Fruit fly (Drosophila melanogaster) whole organism, embryonic: ENCODE data around the gene CG5376.

ENCODE experiments used
- Ada2b ChIP-seq: fragments of 200-800 bp; sonication (Bioruptor generic); IDR thresholded peaks from 2 replicates; pipeline ENCODE4 v1.3.6; 2022; ENCODE audit warnings: missing biosample characterization, missing genetic modification characterization
- Bteb2 ChIP-seq: fragments of 200-800 bp; sonication (Bioruptor generic); optimal IDR thresholded peaks from 2 replicates; lab custom pipeline; 2016; ENCODE audit warnings: missing biosample characterization, missing genetic modification characterization
- CG10366 ChIP-seq: fragments of 200-800 bp; sonication (Bioruptor generic); IDR thresholded peaks from 2 replicates; pipeline ENCODE4 v1.3.6; 2022; ENCODE audit warnings: missing biosample characterization, missing genetic modification characterization
- CG10979 ChIP-seq: fragments of 200-800 bp; sonication (Bioruptor generic); optimal IDR thresholded peaks from 2 replicates; lab custom pipeline; 2018; ENCODE audit warnings: missing biosample characterization, mild to moderate bottlenecking, missing genetic modification characterization, moderate library complexity
- CG11504 ChIP-seq: fragments of 200-800 bp; sonication (Bioruptor generic); optimal IDR thresholded peaks from 3 replicates; lab custom pipeline; 2019; ENCODE audit warnings: missing biosample characterization, mild to moderate bottlenecking, missing genetic modification characterization, moderate library complexity
- CG12659 ChIP-seq: fragments of 200-800 bp; sonication (Bioruptor generic); optimal IDR thresholded peaks from 3 replicates; lab custom pipeline; 2017; ENCODE audit warnings: mild to moderate bottlenecking, missing biosample characterization, missing genetic modification reagents, missing genetic modification characterization
- CG13624 ChIP-seq: fragments of 200-800 bp; sonication (Bioruptor generic); optimal IDR thresholded peaks from 2 replicates; lab custom pipeline; 2016; ENCODE audit warnings: missing biosample characterization, missing genetic modification characterization
- CG14014 ChIP-seq: fragments of 200-800 bp; sonication (Bioruptor generic); IDR thresholded peaks from 2 replicates; pipeline ENCODE4 v1.3.6; 2022; ENCODE audit warnings: missing biosample characterization, missing genetic modification characterization
- CG14667 ChIP-seq: fragments of 200-800 bp; sonication (Bioruptor generic); IDR thresholded peaks from 2 replicates; pipeline ENCODE4 v1.3.6; 2022; ENCODE audit warnings: missing biosample characterization, missing genetic modification characterization
- CG15269 ChIP-seq: fragments of 200-800 bp; sonication (Bioruptor generic); optimal IDR thresholded peaks from 2 replicates; lab custom pipeline; 2018; ENCODE audit warnings: missing biosample characterization, mild to moderate bottlenecking, missing genetic modification characterization, moderate library complexity
- CG1603 ChIP-seq: fragments of 200-800 bp; sonication (Bioruptor generic); optimal IDR thresholded peaks from 2 replicates; lab custom pipeline; 2019; ENCODE audit warnings: missing biosample characterization, mild to moderate bottlenecking, missing genetic modification characterization, moderate library complexity
- CG17568 ChIP-seq: fragments of 200-800 bp; sonication (Bioruptor generic); optimal IDR thresholded peaks from 2 replicates; lab custom pipeline; 2018; ENCODE audit warnings: missing biosample characterization, mild to moderate bottlenecking, missing genetic modification characterization, moderate library complexity
- CG18262 ChIP-seq: fragments of 200-800 bp; optimal IDR thresholded peaks from 3 replicates; lab custom pipeline; 2019; ENCODE audit warnings: missing biosample characterization, mild to moderate bottlenecking, missing genetic modification characterization, moderate library complexity
- CG31365 ChIP-seq: fragments of 200-800 bp; sonication (Bioruptor generic); optimal IDR thresholded peaks from 2 replicates; lab custom pipeline; 2018; ENCODE audit warnings: missing biosample characterization, mild to moderate bottlenecking, missing genetic modification characterization
- CG3838 ChIP-seq: fragments of 200-800 bp; sonication (Bioruptor generic); optimal IDR thresholded peaks from 3 replicates; lab custom pipeline; 2016; ENCODE audit warnings: missing biosample characterization, missing genetic modification characterization
- CG4360 ChIP-seq: fragments of 200-800 bp; sonication (Bioruptor generic); IDR thresholded peaks from 2 replicates; pipeline ENCODE4 v1.3.6; 2022; ENCODE audit warnings: missing biosample characterization, missing genetic modification characterization
- CG7556 ChIP-seq: fragments of 200-800 bp; sonication (Bioruptor generic); optimal IDR thresholded peaks from 2 replicates; lab custom pipeline; 2017; ENCODE audit warnings: missing biosample characterization, mild to moderate bottlenecking, missing genetic modification characterization
- CG7928 ChIP-seq: fragments of 200-800 bp; sonication (Bioruptor generic); optimal IDR thresholded peaks from 2 replicates; lab custom pipeline; 2017; ENCODE audit warnings: missing biosample characterization, mild to moderate bottlenecking, missing genetic modification characterization
- Camta ChIP-seq: fragments of 200-800 bp; sonication (Bioruptor generic); optimal IDR thresholded peaks from 2 replicates; lab custom pipeline; 2016; ENCODE audit warnings: missing biosample characterization, missing genetic modification characterization
- Dref ChIP-seq: fragments of 200-800 bp; sonication (Bioruptor generic); IDR thresholded peaks from 2 replicates; pipeline ENCODE4 v1.3.6; 2022; ENCODE audit warnings: missing biosample characterization, missing genetic modification characterization
- Eip74EF ChIP-seq, 2 experiments: fragments of 200-800 bp in 1 of 2; fragments of >200 bp in 1 of 2; sonication (Bioruptor generic) in 1 of 2; optimal IDR thresholded peaks; 2 replicates each; lab custom pipeline; 2017 to 2019; ENCODE audit warnings: missing biosample characterization in 2 of 2, missing genetic modification characterization in 2 of 2, mild to moderate bottlenecking in 1 of 2, moderate library complexity in 1 of 2
- Hr3 ChIP-seq: fragments of 200-800 bp; sonication (Bioruptor generic); optimal IDR thresholded peaks from 3 replicates; lab custom pipeline; 2016; ENCODE audit warnings: missing biosample characterization, missing genetic modification characterization
- Hr51 ChIP-seq, 2 experiments: fragments of 200-800 bp; sonication (Bioruptor generic); optimal IDR thresholded peaks; 2 replicates in 1 of 2; 3 replicates in 1 of 2; lab custom pipeline; 2016 to 2018; ENCODE audit warnings: missing biosample characterization in 2 of 2, missing genetic modification characterization in 2 of 2, mild to moderate bottlenecking in 1 of 2, moderate library complexity in 1 of 2
- Lhr ChIP-seq: fragments of 200-800 bp; sonication (Bioruptor generic); optimal IDR thresholded peaks from 3 replicates; lab custom pipeline; 2017; ENCODE audit warnings: mild to moderate bottlenecking, missing biosample characterization, missing genetic modification reagents, missing genetic modification characterization
- Med ChIP-seq: fragments of 200-800 bp; sonication (Bioruptor generic); peaks from one replicate; lab custom pipeline; 2016; ENCODE audit warnings: missing biosample characterization, missing genetic modification characterization, mild to moderate bottlenecking, inconsistent platforms, moderate library complexity
- Oaz ChIP-seq: fragments of 200-800 bp; sonication (Bioruptor generic); IDR thresholded peaks from 2 replicates; pipeline ENCODE4 v1.3.6; 2022; ENCODE audit warnings: missing biosample characterization, missing genetic modification characterization
- Rfx ChIP-seq: fragments of 200-800 bp; sonication (Bioruptor generic); IDR thresholded peaks from 2 replicates; pipeline ENCODE4 v1.3.6; 2022; ENCODE audit warnings: missing biosample characterization, missing genetic modification characterization
- Sox102F ChIP-seq: fragments of 200-800 bp; sonication (Bioruptor generic); optimal IDR thresholded peaks from 2 replicates; lab custom pipeline; 2018; ENCODE audit warnings: missing biosample characterization, mild to moderate bottlenecking, missing genetic modification characterization, moderate library complexity
- TFAM ChIP-seq: fragments of 200-800 bp; sonication (Bioruptor generic); optimal IDR thresholded peaks from 2 replicates; lab custom pipeline; 2017; ENCODE audit warnings: missing biosample characterization, missing genetic modification characterization, inconsistent platforms
- ac ChIP-seq: fragments of 200-800 bp; sonication (Bioruptor generic); optimal IDR thresholded peaks from 3 replicates; lab custom pipeline; 2017; ENCODE audit warnings: missing biosample characterization, mild to moderate bottlenecking, missing genetic modification characterization
- al ChIP-seq: fragments of 200-800 bp; sonication (Bioruptor generic); IDR thresholded peaks from 2 replicates; pipeline ENCODE4 v1.3.6; 2022; ENCODE audit warnings: missing biosample characterization, missing genetic modification characterization
- ato ChIP-seq: fragments of 200-800 bp; sonication (Bioruptor generic); IDR thresholded peaks from 2 replicates; pipeline ENCODE4 v1.3.6; 2022; ENCODE audit warnings: missing biosample characterization, missing genetic modification characterization; ENCODE audit not compliant: partially characterized antibody
- bcd ChIP-seq: fragments of 200-800 bp; sonication (Bioruptor generic); optimal IDR thresholded peaks from 2 replicates; lab custom pipeline; 2017; ENCODE audit warnings: missing biosample characterization, mild to moderate bottlenecking, missing genetic modification characterization
- chinmo ChIP-seq: fragments of 200-800 bp; sonication (Bioruptor generic); IDR thresholded peaks from 4 replicates; pipeline ENCODE4 v1.3.6; 2022; ENCODE audit warnings: missing biosample characterization, missing genetic modification characterization; ENCODE audit not compliant: partially characterized antibody
- gem ChIP-seq: fragments of 200-800 bp; sonication (Bioruptor generic); optimal IDR thresholded peaks from 2 replicates; lab custom pipeline; 2019; ENCODE audit warnings: missing biosample characterization, mild to moderate bottlenecking, missing genetic modification characterization, moderate library complexity
- gro ChIP-seq: fragments of 200-800 bp; sonication (Bioruptor generic); optimal IDR thresholded peaks from 2 replicates; lab custom pipeline; 2016; ENCODE audit warnings: missing biosample characterization, missing genetic modification characterization
- ham ChIP-seq: fragments of 200-800 bp; sonication (Bioruptor generic); IDR thresholded peaks from 2 replicates; pipeline ENCODE4 v1.3.6; 2022; ENCODE audit warnings: missing biosample characterization, missing genetic modification characterization
- hth ChIP-seq: fragments of >200 bp; optimal IDR thresholded peaks from 2 replicates; lab custom pipeline; 2017; ENCODE audit warnings: inconsistent platforms
- kah ChIP-seq: fragments of 200-800 bp; sonication (Bioruptor generic); optimal IDR thresholded peaks from 2 replicates; lab custom pipeline; 2018; ENCODE audit warnings: missing biosample characterization, mild to moderate bottlenecking, missing genetic modification characterization
- mirr ChIP-seq: fragments of 200-800 bp; sonication (Bioruptor generic); optimal IDR thresholded peaks from 3 replicates; lab custom pipeline; 2018; ENCODE audit warnings: missing biosample characterization, mild to moderate bottlenecking, missing genetic modification characterization
- nom ChIP-seq: fragments of 200-800 bp; sonication (Bioruptor generic); optimal IDR thresholded peaks from 2 replicates; lab custom pipeline; 2017; ENCODE audit warnings: missing biosample characterization, missing genetic modification characterization, mild to moderate bottlenecking, moderate library complexity, missing genetic modification reagents
- phol ChIP-seq: fragments of 200-800 bp; sonication (Bioruptor generic); optimal IDR thresholded peaks from 3 replicates; lab custom pipeline; 2018; ENCODE audit warnings: missing biosample characterization, mild to moderate bottlenecking, missing genetic modification characterization, moderate library complexity
- prd ChIP-seq, 3 experiments: fragments of >200 bp in 2 of 3; fragments of 200-800 bp in 1 of 3; sonication (Bioruptor generic) in 1 of 3; optimal IDR thresholded peaks in 2 of 3; IDR thresholded peaks in 1 of 3; 2 replicates in 2 of 3; 3 replicates in 1 of 3; pipeline versions ENCODE4 v1.3.6 to Lab custom; 2017 to 2022; ENCODE audit warnings: missing biosample characterization in 1 of 3, missing genetic modification characterization in 1 of 3
- pum ChIP-seq: fragments of 200-800 bp; sonication (Bioruptor generic); optimal IDR thresholded peaks from 2 replicates; lab custom pipeline; 2016; ENCODE audit warnings: missing biosample characterization, missing genetic modification characterization
- sisA ChIP-seq: fragments of 200-800 bp; sonication (Bioruptor generic); IDR thresholded peaks from 2 replicates; pipeline ENCODE4 v1.3.6; 2022; ENCODE audit warnings: missing biosample characterization, missing genetic modification characterization
- sob ChIP-seq: fragments of 200-800 bp; sonication (Bioruptor generic); IDR thresholded peaks from 2 replicates; pipeline ENCODE4 v1.3.6; 2022; ENCODE audit warnings: missing biosample characterization, missing genetic modification characterization
- unpg ChIP-seq: fragments of 200-800 bp; sonication (Bioruptor generic); optimal IDR thresholded peaks from 3 replicates; lab custom pipeline; 2018; ENCODE audit warnings: missing biosample characterization, mild to moderate bottlenecking, missing genetic modification characterization, moderate library complexity
- vnd ChIP-seq: fragments of 200-800 bp; sonication (Bioruptor generic); IDR thresholded peaks from 3 replicates; pipeline ENCODE4 v1.3.6; 2022; ENCODE audit warnings: missing biosample characterization, missing genetic modification characterization; ENCODE audit not compliant: partially characterized antibody
- wor ChIP-seq: fragments of 200-800 bp; sonication (Bioruptor generic); IDR thresholded peaks from 2 replicates; pipeline ENCODE4 v1.3.6; 2022; ENCODE audit warnings: missing biosample characterization, missing genetic modification characterization

Gene CG5376

dm6 chr3R:22455335-22455985 is 33.3 kb downstream of the CG5376 start (continued):
- TF ChIP-seq unpg (GFP tag; lab: Kevin White, UChicago) (no peak), ham (GFP tag; lab: Robert Waterston, UW) (no peak), ato (GFP tag; lab: Robert Waterston, UW) (no peak), CG7928 (GFP tag; lab: Kevin White, UChicago) (no peak), mirr (GFP tag; lab: Kevin White, UChicago) (no peak), Camta (no peak), Rfx (GFP tag; lab: Robert Waterston, UW) (no peak), CG10366 (GFP tag; lab: Robert Waterston, UW) (no peak), CG3838 (GFP tag; lab: Kevin White, UChicago) (no peak), CG14667 (no peak), CG17568 (no peak), CG15269 (tag; lab: Kevin White, UChicago) (no peak), Oaz (GFP tag; lab: Robert Waterston, UW) (no peak), hth (lab: Kevin White, UChicago) (no peak), phol (tag; lab: Kevin White, UChicago) (peak; percentile 26), prd (optimal IDR thresholded peaks at IDR 0.05; lab: Kevin White, UChicago) (no peak), prd (GFP tag; IDR thresholded peaks at IDR 0.05; lab: Robert Waterston, UW) (peak; percentile 30; the same call in 1 of the 3 replicates), Lhr (GFP tag; lab: Kevin White, UChicago) (no peak), gro (no peak), chinmo (GFP tag; lab: Robert Waterston, UW) (no peak), CG13624 (no peak), CG18262 (peak; percentile 31), Eip74EF (GFP tag; optimal IDR thresholded peaks at IDR 0.05; lab: Kevin White, UChicago) (no peak), Hr51 (GFP tag; optimal IDR thresholded peaks at IDR 0.05; lab: Kevin White, UChicago) (peak in 1 of 2 experiments; percentile 2), CG11504 (tag; lab: Kevin White, UChicago) (no peak), ac (GFP tag; lab: Kevin White, UChicago) (no peak), Ada2b (GFP tag; lab: Robert Waterston, UW) (0 out of 2 replicates have a peak, but pooled peaks have one; percentile 6), Med (GFP tag; lab: Kevin White, UChicago) (peak; percentile 36), vnd (GFP tag; lab: Robert Waterston, UW) (no peak), CG12659 (GFP tag; lab: Kevin White, UChicago) (peak; percentile 0), TFAM (GFP tag; lab: Kevin White, UChicago) (no peak), CG31365 (no peak), wor (no peak), Hr3 (no peak), kah (GFP tag; lab: Kevin White, UChicago) (no peak), CG4360 (GFP tag; lab: Robert Waterston, UW) (no peak), al (GFP tag; lab: Robert Waterston, UW) (no peak), CG7556 (peak; percentile 25), Dref (GFP tag; lab: Robert Waterston, UW) (no peak), CG10979 (tag; lab: Kevin White, UChicago) (peak; percentile 5), CG1603 (tag; lab: Kevin White, UChicago) (no peak), Bteb2 (no peak), sisA (GFP tag; lab: Robert Waterston, UW) (no peak), Sox102F (peak; percentile 7), bcd (peak; percentile 12), CG14014 (no peak), sob (GFP tag; lab: Robert Waterston, UW) (no peak), gem (peak; percentile 46), pum (GFP tag; lab: Kevin White, UChicago) (no peak), nom (no peak)
